Fruit fly (Drosophila melanogaster): ENCODE data around the gene Dsk.

The Dsk gene

dm6 chr3R:4229137-4229764, 39.2 kb upstream of the Dsk start, which contains the start of gene DhpD (continued):
- TF ChIP-seq CG11398 (GFP tag; optimal IDR thresholded peaks at IDR 0.05), result no peak
- peak; percentile 77 for TF ChIP-seq CG12769 (tag; optimal IDR thresholded peaks at IDR 0.05)
- TF ChIP-seq H2.0 (GFP tag; IDR thresholded peaks at IDR 0.05), result peak; percentile 25; the same call in 1 of the 2 replicates
- no peak for TF ChIP-seq CG8478 (optimal IDR thresholded peaks at IDR 0.05)
- no peak for TF ChIP-seq CG10321 (GFP tag; IDR thresholded peaks at IDR 0.05)
- no peak for TF ChIP-seq Optix (GFP tag; IDR thresholded peaks at IDR 0.05)
- TF ChIP-seq CG2889 (GFP tag; IDR thresholded peaks at IDR 0.05), result peak; percentile 24; the same call in 1 of the 3 replicates
- TF ChIP-seq CG9876 (GFP tag; optimal IDR thresholded peaks at IDR 0.05), result peak; percentile 11
- peak; percentile 67 for TF ChIP-seq ind (GFP tag; optimal IDR thresholded peaks at IDR 0.05)
- TF ChIP-seq toy (GFP tag; IDR thresholded peaks at IDR 0.05), result no peak
- TF ChIP-seq CG1792 (GFP tag; optimal IDR thresholded peaks at IDR 0.05), result no peak
- no peak for TF ChIP-seq Tbp (GFP tag; optimal IDR thresholded peaks at IDR 0.05)
- TF ChIP-seq CG7357 (GFP tag; IDR thresholded peaks at IDR 0.05), result peak; percentile 43; the same call in 2 of the 3 replicates
- TF ChIP-seq CG17328 (GFP tag; IDR thresholded peaks at IDR 0.05), result peak; percentile 80
- TF ChIP-seq unpg (GFP tag; optimal IDR thresholded peaks at IDR 0.05), result peak; percentile 67
- peak; percentile 57 for TF ChIP-seq corto (GFP tag; optimal IDR thresholded peaks at IDR 0.05)
- TF ChIP-seq CTCF (GFP tag; optimal IDR thresholded peaks at IDR 0.05), result peak; percentile 33
- TF ChIP-seq abd-A (tag; optimal IDR thresholded peaks at IDR 0.05), result no peak
- TF ChIP-seq gem (tag; optimal IDR thresholded peaks at IDR 0.05), result no peak
- peak; percentile 65; the same call in 1 of the 2 replicates for TF ChIP-seq stc (GFP tag; IDR thresholded peaks at IDR 0.05)
- peak; percentile 75 for TF ChIP-seq CG7839 (tag; optimal IDR thresholded peaks at IDR 0.05)
- peak; percentile 46; the same call in 1 of the 3 replicates for TF ChIP-seq CG11093 (GFP tag; IDR thresholded peaks at IDR 0.05)
- TF ChIP-seq CG7745 (tag; optimal IDR thresholded peaks at IDR 0.05), result no peak
- no peak for TF ChIP-seq so (GFP tag; IDR thresholded peaks at IDR 0.05)
- peak; percentile 78 for TF ChIP-seq CoRest (tag; optimal IDR thresholded peaks at IDR 0.05)
- peak; percentile 76 for TF ChIP-seq Gug (GFP tag; IDR thresholded peaks at IDR 0.05)
- peak; percentile 75 for TF ChIP-seq CG18599 (GFP tag; optimal IDR thresholded peaks at IDR 0.05)
- peak; percentile 18 for TF ChIP-seq psq (GFP tag; optimal IDR thresholded peaks at IDR 0.05)
- no peak for TF ChIP-seq CG10565 (GFP tag; optimal IDR thresholded peaks at IDR 0.05)
- TF ChIP-seq onecut (GFP tag; IDR thresholded peaks at IDR 0.05), result peak; percentile 60
- TF ChIP-seq lov (optimal IDR thresholded peaks at IDR 0.05), result no peak
- peak; percentile 78; the same call in 2 of the 3 replicates for TF ChIP-seq lov (GFP tag; IDR thresholded peaks at IDR 0.05)
- no peak for TF ChIP-seq Atf-2 (GFP tag; optimal IDR thresholded peaks at IDR 0.05)
- TF ChIP-seq CHES-1-like (GFP tag; optimal IDR thresholded peaks at IDR 0.05), result peak; percentile 45
- peak; percentile 61 for TF ChIP-seq HLH54F (GFP tag; optimal IDR thresholded peaks at IDR 0.05)
- peak; percentile 53 for TF ChIP-seq CG1602 (GFP tag; optimal IDR thresholded peaks at IDR 0.05)
- TF ChIP-seq CG10431 (GFP tag; optimal IDR thresholded peaks at IDR 0.05), result no peak
- no peak for TF ChIP-seq Sry-δ (GFP tag; optimal IDR thresholded peaks at IDR 0.05)
- TF ChIP-seq Aef1 (GFP tag; IDR thresholded peaks at IDR 0.05), result peak; percentile 67
- no peak for TF ChIP-seq Atf3 (GFP tag; optimal IDR thresholded peaks at IDR 0.05)
- peak; percentile 38; the same call in 1 of the 2 replicates for TF ChIP-seq gsb (GFP tag; IDR thresholded peaks at IDR 0.05)
- no peak for TF ChIP-seq Doc3 (GFP tag; IDR thresholded peaks at IDR 0.05; ENCODE audit: partially characterized antibody)
- TF ChIP-seq z (GFP tag; IDR thresholded peaks at IDR 0.05), result no peak
- no peak for TF ChIP-seq Kr (GFP tag; optimal IDR thresholded peaks at IDR 0.05)
- peak; percentile 91 for TF ChIP-seq inv (GFP tag; IDR thresholded peaks at IDR 0.05; ENCODE audit: partially characterized antibody)
- TF ChIP-seq run (tag; optimal IDR thresholded peaks at IDR 0.05), result no peak
- TF ChIP-seq CG7271 (tag; optimal IDR thresholded peaks at IDR 0.05), result no peak
- TF ChIP-seq dysf (GFP tag; IDR thresholded peaks at IDR 0.05), result peak; percentile 78
- no peak for TF ChIP-seq CG4707 (GFP tag; optimal IDR thresholded peaks at IDR 0.05)
- TF ChIP-seq CG15514 (GFP tag; optimal IDR thresholded peaks at IDR 0.05), result peak; percentile 67
- peak; percentile 69; the same call in 1 of the 2 replicates for TF ChIP-seq E2f1 (GFP tag; IDR thresholded peaks at IDR 0.05)
- TF ChIP-seq Rx (GFP tag; IDR thresholded peaks at IDR 0.05), result peak; percentile 74

All from whole organism, embryonic.